Worm (Caenorhabditis elegans) whole organism, L4 larva: ENCODE data around the gene F09B12.3.

ENCODE experiments used
- lir-3 ChIP-seq: sonication (generic microtip); optimal IDR thresholded peaks from 2 replicates; lab custom pipeline; 2016; ENCODE audit warnings: mild to moderate bottlenecking, missing genetic modification characterization, missing compliant biosample characterization
- spr-3 ChIP-seq: fragments of 200-800 bp; sonication (Bioruptor generic); optimal IDR thresholded peaks from 2 replicates; lab custom pipeline; 2018; ENCODE audit warnings: mild to moderate bottlenecking, missing genetic modification characterization, missing compliant biosample characterization

DNA sequence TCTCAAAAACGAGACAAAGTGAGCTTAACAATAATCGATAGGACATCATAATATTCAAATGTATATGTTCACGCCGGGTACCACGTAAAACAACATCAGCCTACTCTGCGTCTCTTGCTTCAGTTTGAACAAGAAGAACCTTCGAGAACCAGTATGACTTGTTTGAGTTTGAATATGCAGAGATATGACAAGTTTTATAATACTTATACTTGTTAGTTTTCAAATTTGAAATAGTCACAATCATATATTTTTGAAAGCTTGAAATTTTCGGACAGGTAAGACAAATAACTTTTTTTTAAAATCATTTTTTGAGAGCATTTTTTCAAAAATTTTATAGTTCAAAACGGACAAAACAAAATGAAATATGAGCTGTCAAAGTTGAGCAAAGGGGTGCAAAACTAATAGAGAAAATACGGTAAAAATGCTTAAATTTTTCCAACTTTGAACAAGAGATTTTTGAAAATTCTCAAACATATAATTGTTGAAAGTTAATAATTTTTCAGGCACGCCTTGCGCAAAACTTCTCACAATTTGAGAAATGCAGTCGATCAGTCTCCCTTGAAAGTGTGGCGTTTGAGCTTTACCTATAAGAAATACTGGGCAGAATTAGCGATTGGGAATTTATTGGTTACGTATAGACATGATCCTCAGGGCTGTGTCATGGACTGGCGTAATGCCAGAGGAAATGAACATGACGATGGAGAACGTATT is 44.4 kb downstream of the F09B12.3 start, which contains the start of gene H03G16.1:
- TF ChIP-seq lir-3 (tag; lab: Kevin White, UChicago) (no peak), spr-3 (GFP tag; lab: Kevin White, UChicago) (no peak)
